Worm (Caenorhabditis elegans) whole organism, mixed stage, embryonic: Measurements from ENCODE around the gene madf-5.

Experiments used
- ceh-43 ChIP-seq: fragments of 200-800 bp; sonication (Bioruptor generic); optimal IDR thresholded peaks from 2 replicates; lab custom pipeline; 2018; ENCODE audit warnings: mild to moderate bottlenecking, missing genetic modification characterization, moderate library complexity, missing compliant biosample characterization
- hlh-1 ChIP-seq: fragments of 150-350 bp; optimal IDR thresholded peaks from 2 replicates; lab custom pipeline; 2014; ENCODE audit warnings: missing biosample characterization, missing genetic modification reagents, missing genetic modification characterization
- lsy-2 ChIP-seq: fragments of 150-350 bp; optimal IDR thresholded peaks from 2 replicates; lab custom pipeline; 2014; ENCODE audit warnings: missing biosample characterization, missing genetic modification characterization
- unc-62 ChIP-seq: fragments of 150-350 bp; optimal IDR thresholded peaks from 2 replicates; lab custom pipeline; 2014; ENCODE audit warnings: missing biosample characterization, missing genetic modification reagents, missing genetic modification characterization

DNA sequence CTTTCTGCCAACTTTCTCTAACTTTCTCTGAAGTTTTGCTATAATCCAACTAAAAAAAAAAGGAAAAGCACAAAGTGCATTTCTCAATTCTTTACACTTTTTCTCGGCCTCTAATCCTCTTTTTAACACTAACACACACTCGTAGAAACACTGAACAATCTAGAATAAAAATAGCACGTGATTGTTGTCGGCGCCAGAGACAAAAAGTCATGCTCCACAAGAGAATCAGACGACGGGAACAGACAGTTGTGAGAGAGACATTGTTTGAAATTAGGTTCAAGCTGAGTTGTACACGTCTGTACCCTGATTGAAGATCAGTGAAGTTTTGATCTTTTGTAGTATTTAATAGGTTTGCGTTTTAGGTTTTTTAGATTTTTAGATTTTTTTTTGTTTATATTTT, 25.0 kb downstream of the madf-5 start:
- TF ChIP-seq ceh-43 (GFP tag; lab: Kevin White, UChicago): no peak
- TF ChIP-seq hlh-1 (tag; lab: Kevin White, UChicago): peak; percentile 21
- TF ChIP-seq unc-62 (GFP tag; lab: Kevin White, UChicago): no peak
- no peak for TF ChIP-seq lsy-2 (tag; lab: Kevin White, UChicago)
